Worm (Caenorhabditis elegans) whole organism, mixed stage, embryonic: ENCODE data around the gene Y77E11A.7.

ENCODE experiments used
- M03D4.4 ChIP-seq: sonication (generic microtip); optimal IDR thresholded peaks from 2 replicates; lab custom pipeline; 2017; ENCODE audit warnings: mild to moderate bottlenecking, missing genetic modification characterization, missing compliant biosample characterization
- bed-3 ChIP-seq: fragments of 200-800 bp; sonication (Bioruptor generic); optimal IDR thresholded peaks from 3 replicates; lab custom pipeline; 2018; ENCODE audit warnings: mild to moderate bottlenecking, missing genetic modification characterization, moderate library complexity, missing compliant biosample characterization
- blmp-1 ChIP-seq: fragments of 150-350 bp; optimal IDR thresholded peaks from 2 replicates; lab custom pipeline; 2014; ENCODE audit warnings: missing biosample characterization, missing genetic modification characterization
- ceh-39 ChIP-seq: fragments of 150-350 bp; optimal IDR thresholded peaks from 2 replicates; lab custom pipeline; 2014; ENCODE audit warnings: missing biosample characterization, missing genetic modification characterization
- ceh-43 ChIP-seq: fragments of 200-800 bp; sonication (Bioruptor generic); optimal IDR thresholded peaks from 2 replicates; lab custom pipeline; 2018; ENCODE audit warnings: mild to moderate bottlenecking, missing genetic modification characterization, moderate library complexity, missing compliant biosample characterization
- ceh-83 ChIP-seq: fragments of 200-800 bp; sonication (Bioruptor generic); optimal IDR thresholded peaks from 2 replicates; lab custom pipeline; 2018; ENCODE audit warnings: mild to moderate bottlenecking, missing genetic modification characterization, missing compliant biosample characterization
- ces-1 ChIP-seq: fragments of 150-350 bp; optimal IDR thresholded peaks from 2 replicates; lab custom pipeline; 2014; ENCODE audit warnings: missing biosample characterization, missing genetic modification reagents, missing genetic modification characterization
- drap-1 ChIP-seq: fragments of 200-800 bp; sonication (Bioruptor generic); optimal IDR thresholded peaks from 3 replicates; lab custom pipeline; 2018; ENCODE audit warnings: mild to moderate bottlenecking, missing genetic modification characterization, missing compliant biosample characterization
- elt-1 ChIP-seq: sonication (generic microtip); optimal IDR thresholded peaks from 2 replicates; lab custom pipeline; 2017; ENCODE audit warnings: missing genetic modification characterization, mild to moderate bottlenecking, missing compliant biosample characterization, antibody characterized with exemption, moderate library complexity, borderline replicate concordance; ENCODE audit not compliant: insufficient read depth
- elt-3 ChIP-seq: fragments of 150-350 bp; optimal IDR thresholded peaks from 2 replicates; lab custom pipeline; 2014; ENCODE audit warnings: missing biosample characterization, missing genetic modification characterization
- flh-1 ChIP-seq: fragments of 200-800 bp; sonication (Bioruptor generic); optimal IDR thresholded peaks from 2 replicates; lab custom pipeline; 2018; ENCODE audit warnings: mild to moderate bottlenecking, missing genetic modification characterization, moderate library complexity, missing compliant biosample characterization
- ham-2 ChIP-seq: fragments of 200-800 bp; sonication (Bioruptor generic); optimal IDR thresholded peaks from 2 replicates; lab custom pipeline; 2018; ENCODE audit warnings: mild to moderate bottlenecking, missing genetic modification characterization, missing compliant biosample characterization
- lin-13 ChIP-seq: fragments of 150-350 bp; optimal IDR thresholded peaks from 2 replicates; lab custom pipeline; 2014; ENCODE audit warnings: missing biosample characterization, missing genetic modification characterization
- lin-32 ChIP-seq: fragments of 200-800 bp; sonication (Bioruptor generic); optimal IDR thresholded peaks from 2 replicates; lab custom pipeline; 2018; ENCODE audit warnings: mild to moderate bottlenecking, missing genetic modification characterization, missing compliant biosample characterization
- lsy-2 ChIP-seq: fragments of 150-350 bp; optimal IDR thresholded peaks from 2 replicates; lab custom pipeline; 2014; ENCODE audit warnings: missing biosample characterization, missing genetic modification characterization
- mep-1 ChIP-seq: fragments of 150-350 bp; optimal IDR thresholded peaks from 2 replicates; lab custom pipeline; 2017; ENCODE audit warnings: missing biosample characterization, missing genetic modification reagents, missing genetic modification characterization, inconsistent platforms
- mls-2 ChIP-seq: sonication (generic microtip); optimal IDR thresholded peaks from 2 replicates; lab custom pipeline; 2016; ENCODE audit warnings: mild to moderate bottlenecking, missing genetic modification characterization, moderate library complexity, missing compliant biosample characterization
- nhr-12 ChIP-seq: fragments of 150-350 bp; optimal IDR thresholded peaks from 2 replicates; lab custom pipeline; 2014; ENCODE audit warnings: missing biosample characterization, missing genetic modification characterization
- nhr-2 ChIP-seq: fragments of 150-350 bp; optimal IDR thresholded peaks from 2 replicates; lab custom pipeline; 2014; ENCODE audit warnings: missing biosample characterization, missing genetic modification characterization
- nhr-237 ChIP-seq: fragments of 150-350 bp; optimal IDR thresholded peaks from 2 replicates; lab custom pipeline; 2014; ENCODE audit warnings: missing biosample characterization, missing genetic modification characterization
- nhr-28 ChIP-seq: fragments of 150-350 bp; optimal IDR thresholded peaks from 2 replicates; lab custom pipeline; 2014; ENCODE audit warnings: missing biosample characterization, missing genetic modification characterization
- nhr-76 ChIP-seq: sonication (generic microtip); optimal IDR thresholded peaks from 2 replicates; lab custom pipeline; 2017; ENCODE audit warnings: missing biosample characterization, missing genetic modification characterization
- pha-4 ChIP-seq: fragments of 150-350 bp; optimal IDR thresholded peaks from 2 replicates; lab custom pipeline; 2018; ENCODE audit warnings: missing biosample characterization, missing genetic modification reagents, missing genetic modification characterization
- sem-2 ChIP-seq: fragments of 200-800 bp; sonication (Bioruptor generic); optimal IDR thresholded peaks from 2 replicates; lab custom pipeline; 2018; ENCODE audit warnings: mild to moderate bottlenecking, missing genetic modification characterization, missing compliant biosample characterization
- sptf-1 ChIP-seq: sonication (generic microtip); optimal IDR thresholded peaks from 2 replicates; lab custom pipeline; 2017; ENCODE audit warnings: mild to moderate bottlenecking, missing genetic modification characterization, moderate library complexity, missing compliant biosample characterization
- tbx-8 ChIP-seq: fragments of 200-800 bp; sonication (Bioruptor generic); optimal IDR thresholded peaks from 2 replicates; lab custom pipeline; 2018; ENCODE audit warnings: mild to moderate bottlenecking, missing genetic modification characterization, moderate library complexity, missing compliant biosample characterization
- unc-120 ChIP-seq: sonication (generic microtip); optimal IDR thresholded peaks from 2 replicates; lab custom pipeline; 2017; ENCODE audit warnings: missing genetic modification characterization, missing compliant biosample characterization; ENCODE audit not compliant: poor library complexity, severe bottlenecking
- unc-39 ChIP-seq: fragments of 150-350 bp; optimal IDR thresholded peaks from 2 replicates; lab custom pipeline; 2014; ENCODE audit warnings: missing biosample characterization, missing genetic modification characterization
- unc-62 ChIP-seq: fragments of 150-350 bp; optimal IDR thresholded peaks from 2 replicates; lab custom pipeline; 2014; ENCODE audit warnings: missing biosample characterization, missing genetic modification reagents, missing genetic modification characterization
- zip-8 ChIP-seq: fragments of 150-350 bp; optimal IDR thresholded peaks from 2 replicates; lab custom pipeline; 2014; ENCODE audit warnings: missing biosample characterization, missing genetic modification characterization
- ztf-11 ChIP-seq: fragments of 150-350 bp; optimal IDR thresholded peaks from 2 replicates; lab custom pipeline; 2014; ENCODE audit warnings: missing biosample characterization, missing genetic modification characterization

Y77E11A.7 gene

DNA sequence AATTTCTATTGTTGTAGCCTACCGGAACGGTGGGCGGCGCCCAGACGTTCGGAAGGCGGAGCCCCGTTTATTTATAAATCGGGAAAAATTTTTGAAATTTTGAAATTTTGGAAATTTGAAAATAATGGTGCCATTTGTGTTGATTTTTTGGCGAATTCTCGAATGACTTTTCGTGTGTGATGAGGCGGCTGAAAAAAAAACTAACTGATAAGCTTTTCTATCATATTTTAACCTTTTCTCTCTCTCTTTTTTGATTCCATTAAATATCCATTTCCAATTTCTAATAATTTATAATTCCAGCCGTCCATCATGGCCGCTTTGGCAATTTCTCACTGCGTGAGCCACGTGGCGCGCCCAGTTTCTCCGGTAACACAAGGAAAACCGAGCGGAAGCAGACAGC is 37.1 kb upstream of the Y77E11A.7 start, which contains the start of gene nadk-1:
TSS of gene nadk-1 (plus strand) at position 301 of the 400 bp plus-strand sequence.
- TF ChIP-seq ceh-39 (tag; lab: Kevin White, UChicago) = no peak
- TF ChIP-seq bed-3 (GFP tag; lab: Kevin White, UChicago) = no peak
- no peak for TF ChIP-seq flh-1
- no peak for TF ChIP-seq unc-39 (tag; lab: Kevin White, UChicago)

DNA sequence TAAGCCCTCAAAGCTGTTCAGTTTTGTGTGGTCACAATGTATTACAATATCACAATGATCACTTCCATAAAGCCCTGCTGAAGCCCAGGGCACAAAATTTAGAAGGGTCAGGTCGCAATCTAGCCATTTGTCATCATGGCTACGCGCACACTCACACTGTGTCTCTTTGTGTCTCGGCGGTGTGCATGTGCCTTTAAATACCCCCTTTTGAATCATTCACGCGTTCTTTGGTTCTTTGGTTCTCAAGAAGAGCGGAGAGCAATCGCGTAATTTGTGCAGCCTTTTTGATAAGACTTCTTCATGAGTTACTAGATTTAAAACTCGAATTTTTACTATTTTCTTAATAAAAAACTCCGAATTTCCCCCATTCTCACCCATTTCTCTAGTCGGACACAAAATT is 35.4 kb upstream of the Y77E11A.7 start:
- TF ChIP-seq unc-120 (tag; lab: Kevin White, UChicago) (no peak), elt-1 (tag; lab: Kevin White, UChicago) (no peak), sem-2 (GFP tag; lab: Kevin White, UChicago) (no peak), pha-4 (tag; lab: Kevin White, UChicago) (no peak), unc-39 (tag; lab: Kevin White, UChicago) (no peak), unc-62 (no peak), bed-3 (GFP tag; lab: Kevin White, UChicago) (no peak), ces-1 (GFP tag; lab: Kevin White, UChicago) (no peak), ceh-43 (GFP tag; lab: Kevin White, UChicago) (no peak), ceh-83 (no peak), sptf-1 (tag; lab: Kevin White, UChicago) (no peak)
- TF ChIP-seq, all 35 proteins: peak for 0

DNA sequence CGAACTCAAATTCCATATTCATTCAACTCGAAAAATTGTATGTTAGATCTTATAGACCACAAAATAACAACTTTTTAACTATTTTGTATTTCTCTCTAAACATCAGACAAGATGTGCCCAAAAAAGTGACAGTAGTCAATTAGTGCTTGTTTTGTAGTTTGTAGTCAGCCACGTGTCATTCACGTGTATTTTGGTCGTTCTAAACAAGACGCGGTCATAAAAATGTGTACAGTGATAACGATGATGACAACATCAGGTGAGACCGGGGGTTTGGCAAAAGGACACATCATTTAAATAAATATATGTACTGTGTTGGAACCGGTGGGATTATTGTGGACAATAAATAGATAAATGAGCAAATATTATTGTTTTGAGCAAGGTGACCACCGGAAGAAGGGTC is 34.5 kb upstream of the Y77E11A.7 start:
- peak; percentile 13 for TF ChIP-seq nhr-28 (tag; lab: Kevin White, UChicago)
- no peak for TF ChIP-seq mep-1 (tag; lab: Kevin White, UChicago)

DNA sequence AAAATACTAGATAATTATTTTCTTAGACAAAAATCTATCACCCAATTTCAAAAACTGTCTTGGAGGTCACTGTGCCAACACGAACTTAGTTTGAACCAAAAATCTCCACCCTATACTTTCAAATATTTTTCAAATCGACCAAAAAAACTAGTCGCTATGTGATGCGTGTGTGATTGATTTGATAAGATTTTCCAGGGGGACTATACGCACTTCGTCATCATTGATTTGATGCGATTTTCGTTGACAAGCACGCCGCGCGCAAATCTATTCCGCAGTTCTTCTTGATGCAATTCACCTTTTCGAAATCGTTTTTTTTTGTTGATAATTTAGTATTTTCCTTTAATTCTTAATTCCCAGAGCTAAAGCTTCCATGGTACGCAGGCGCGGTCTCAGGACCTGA is 33.8 kb upstream of the Y77E11A.7 start:
- TF ChIP-seq bed-3 (GFP tag; lab: Kevin White, UChicago) (no peak), lsy-2 (no peak), nhr-12 (no peak), ztf-11 (tag; lab: Kevin White, UChicago) (no peak), mls-2 (no peak), nhr-28 (tag; lab: Kevin White, UChicago) (no peak), M03D4.4 (tag; lab: Kevin White, UChicago) (no peak), tbx-8 (no peak), lin-32 (no peak), ceh-39 (tag; lab: Kevin White, UChicago) (no peak), nhr-76 (tag; lab: Kevin White, UChicago) (no peak), zip-8 (tag; lab: Kevin White, UChicago) (no peak), lin-13 (tag; lab: Kevin White, UChicago) (no peak), drap-1 (GFP tag; lab: Kevin White, UChicago) (no peak), sptf-1 (tag; lab: Kevin White, UChicago) (no peak), elt-1 (tag; lab: Kevin White, UChicago) (no peak), ceh-43 (GFP tag; lab: Kevin White, UChicago) (no peak), nhr-237 (tag; lab: Kevin White, UChicago) (no peak)
- TF ChIP-seq, all 35 proteins: peak for 0

DNA sequence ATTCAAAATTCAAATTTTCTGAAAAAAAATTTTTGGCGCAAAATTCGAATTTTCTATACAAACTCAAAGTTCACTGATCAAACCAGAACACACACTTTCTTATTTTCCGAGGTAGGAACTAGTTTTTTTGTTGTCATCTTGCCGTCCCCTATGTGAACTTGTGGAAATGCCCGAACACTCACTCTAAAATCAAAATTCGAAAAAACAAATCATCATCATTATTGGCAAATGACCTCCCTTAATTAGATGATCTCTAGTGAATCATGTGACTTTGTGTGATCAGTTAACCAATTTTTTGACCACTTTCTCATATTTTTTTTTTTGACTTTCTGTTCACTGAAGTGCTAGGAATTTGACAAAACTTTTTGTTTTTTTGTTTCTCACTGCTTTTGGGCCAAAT is 32.8 kb upstream of the Y77E11A.7 start:
- TF ChIP-seq unc-39 (tag; lab: Kevin White, UChicago) (no peak), lsy-2 (no peak), blmp-1 (tag; lab: Kevin White, UChicago) (no peak), nhr-2 (tag; lab: Kevin White, UChicago) (no peak), flh-1 (no peak), ceh-39 (tag; lab: Kevin White, UChicago) (no peak), nhr-76 (tag; lab: Kevin White, UChicago) (no peak), ztf-11 (tag; lab: Kevin White, UChicago) (no peak), ham-2 (no peak), ces-1 (GFP tag; lab: Kevin White, UChicago) (no peak), elt-3 (tag; lab: Kevin White, UChicago) (no peak), sem-2 (GFP tag; lab: Kevin White, UChicago) (no peak), nhr-12 (no peak)
